Fruit fly (Drosophila melanogaster) whole organism, embryonic: ENCODE data around the gene Dhdds.

ENCODE experiments used
- Aef1 ChIP-seq: fragments of 200-800 bp; sonication (Bioruptor generic); IDR thresholded peaks from 3 replicates; pipeline ENCODE4 v1.3.6; 2022; ENCODE audit warnings: missing biosample characterization, missing genetic modification characterization
- Atf-2 ChIP-seq: fragments of 200-800 bp; sonication (Bioruptor generic); optimal IDR thresholded peaks from 2 replicates; lab custom pipeline; 2016; ENCODE audit warnings: missing biosample characterization, missing genetic modification characterization
- Atf3 ChIP-seq: fragments of 200-800 bp; sonication (Bioruptor generic); optimal IDR thresholded peaks from 3 replicates; lab custom pipeline; 2016; ENCODE audit warnings: missing biosample characterization, missing genetic modification characterization
- BtbVII ChIP-seq: fragments of 200-800 bp; sonication (Bioruptor generic); optimal IDR thresholded peaks from 3 replicates; lab custom pipeline; 2017; ENCODE audit warnings: missing biosample characterization, mild to moderate bottlenecking, missing genetic modification characterization
- CG11398 ChIP-seq: fragments of 200-800 bp; sonication (Bioruptor generic); optimal IDR thresholded peaks from 2 replicates; lab custom pipeline; 2016; ENCODE audit warnings: missing biosample characterization, missing genetic modification characterization
- CG13296 ChIP-seq: fragments of 200-800 bp; sonication (Bioruptor generic); optimal IDR thresholded peaks from 3 replicates; lab custom pipeline; 2018; ENCODE audit warnings: missing biosample characterization, mild to moderate bottlenecking, missing genetic modification characterization
- CG16863 ChIP-seq: fragments of 200-800 bp; sonication (Bioruptor generic); optimal IDR thresholded peaks from 3 replicates; lab custom pipeline; 2016; ENCODE audit warnings: missing biosample characterization, missing genetic modification characterization
- CG3065 ChIP-seq: fragments of 200-800 bp; sonication (Bioruptor generic); optimal IDR thresholded peaks from 2 replicates; lab custom pipeline; 2016; ENCODE audit warnings: missing biosample characterization, missing genetic modification characterization
- CG33557 ChIP-seq: fragments of 200-800 bp; sonication (Bioruptor generic); optimal IDR thresholded peaks from 2 replicates; lab custom pipeline; 2019; ENCODE audit warnings: missing biosample characterization, mild to moderate bottlenecking, missing genetic modification characterization, moderate library complexity
- CG34376 ChIP-seq: fragments of 200-800 bp; sonication (Bioruptor generic); optimal IDR thresholded peaks from 2 replicates; lab custom pipeline; 2018; ENCODE audit warnings: missing biosample characterization, mild to moderate bottlenecking, missing genetic modification characterization
- CG6175 ChIP-seq: fragments of 200-800 bp; sonication (Bioruptor generic); IDR thresholded peaks from 3 replicates; pipeline ENCODE4 v1.3.6; 2022; ENCODE audit warnings: missing biosample characterization, missing genetic modification characterization
- CG9437 ChIP-seq: fragments of 200-800 bp; sonication (Bioruptor generic); optimal IDR thresholded peaks from 2 replicates; lab custom pipeline; 2018; ENCODE audit warnings: missing biosample characterization, mild to moderate bottlenecking, missing genetic modification characterization
- CG9727 ChIP-seq: fragments of 200-800 bp; sonication (Bioruptor generic); optimal IDR thresholded peaks from 3 replicates; lab custom pipeline; 2017; ENCODE audit warnings: missing biosample characterization, mild to moderate bottlenecking, missing genetic modification characterization
- GATAe ChIP-seq: fragments of 200-800 bp; sonication (Bioruptor generic); conservative IDR thresholded peaks from 2 replicates; pipeline ENCODE4 v1.3.6; 2022; ENCODE audit warnings: missing biosample characterization, missing genetic modification characterization
- HHEX ChIP-seq: fragments of 200-800 bp; sonication (Bioruptor generic); optimal IDR thresholded peaks from 3 replicates; lab custom pipeline; 2017; ENCODE audit warnings: missing biosample characterization, mild to moderate bottlenecking, missing genetic modification characterization, missing genetic modification reagents
- HLH3B ChIP-seq: fragments of 200-800 bp; sonication (Bioruptor generic); IDR thresholded peaks from 2 replicates; pipeline ENCODE4 v1.3.6; 2022; ENCODE audit warnings: missing biosample characterization, missing genetic modification characterization
- HLHmδ ChIP-seq: fragments of 200-800 bp; sonication (Bioruptor generic); optimal IDR thresholded peaks from 2 replicates; lab custom pipeline; 2018; ENCODE audit warnings: missing biosample characterization, mild to moderate bottlenecking, missing genetic modification characterization, moderate library complexity
- MTF-1 ChIP-seq: fragments of 200-800 bp; sonication (Bioruptor generic); optimal IDR thresholded peaks from 2 replicates; lab custom pipeline; 2018; ENCODE audit warnings: missing biosample characterization, mild to moderate bottlenecking, missing genetic modification characterization, borderline replicate concordance
- Max ChIP-seq: fragments of 200-800 bp; sonication (Bioruptor generic); optimal IDR thresholded peaks from 2 replicates; lab custom pipeline; 2016; ENCODE audit warnings: missing biosample characterization, mild to moderate bottlenecking, missing genetic modification characterization
- Mrtf ChIP-seq: fragments of 200-800 bp; sonication (Bioruptor generic); IDR thresholded peaks from 3 replicates; pipeline ENCODE4 v1.3.6; 2022; ENCODE audit warnings: missing biosample characterization, missing genetic modification characterization
- Rfx ChIP-seq: fragments of 200-800 bp; sonication (Bioruptor generic); IDR thresholded peaks from 2 replicates; pipeline ENCODE4 v1.3.6; 2022; ENCODE audit warnings: missing biosample characterization, missing genetic modification characterization
- Six4 ChIP-seq: fragments of 200-800 bp; sonication (Bioruptor generic); optimal IDR thresholded peaks from 2 replicates; lab custom pipeline; 2016; ENCODE audit warnings: missing biosample characterization, missing genetic modification characterization
- Stat92E ChIP-seq, 3 experiments: fragments of >200 bp in 2 of 3; fragments of 200-800 bp in 1 of 3; sonication (Bioruptor generic) in 1 of 3; optimal IDR thresholded peaks; 2 replicates each; lab custom pipeline; 2017 to 2019; ENCODE audit warnings: missing biosample characterization in 3 of 3, missing genetic modification characterization in 3 of 3, mild to moderate bottlenecking in 1 of 3, moderate library complexity in 1 of 3
- Usf ChIP-seq: fragments of 200-800 bp; sonication (Bioruptor generic); optimal IDR thresholded peaks from 2 replicates; lab custom pipeline; 2017; ENCODE audit warnings: missing genotype, missing biosample characterization, missing genetic modification characterization
- cad ChIP-seq: fragments of >200 bp; optimal IDR thresholded peaks from 2 replicates; lab custom pipeline; 2017; ENCODE audit warnings: missing biosample characterization, missing genetic modification characterization
- cg ChIP-seq: fragments of 200-800 bp; sonication (Bioruptor generic); optimal IDR thresholded peaks from 3 replicates; lab custom pipeline; 2019; ENCODE audit warnings: missing biosample characterization, mild to moderate bottlenecking, missing genetic modification characterization, moderate library complexity
- chinmo ChIP-seq: fragments of 200-800 bp; sonication (Bioruptor generic); IDR thresholded peaks from 4 replicates; pipeline ENCODE4 v1.3.6; 2022; ENCODE audit warnings: missing biosample characterization, missing genetic modification characterization; ENCODE audit not compliant: partially characterized antibody
- corto ChIP-seq: fragments of 200-800 bp; sonication (Bioruptor generic); optimal IDR thresholded peaks from 2 replicates; lab custom pipeline; 2016; ENCODE audit warnings: missing biosample characterization, mild to moderate bottlenecking, missing genetic modification characterization, moderate library complexity
- crol ChIP-seq: fragments of 200-800 bp; sonication (Bioruptor generic); IDR thresholded peaks from 2 replicates; pipeline ENCODE4 v1.3.6; 2022; ENCODE audit warnings: missing biosample characterization, missing genetic modification characterization
- crp ChIP-seq, 2 experiments: fragments of 200-800 bp; sonication (Bioruptor generic); optimal IDR thresholded peaks; 2 replicates in 1 of 2; 3 replicates in 1 of 2; lab custom pipeline; 2017; ENCODE audit warnings: missing biosample characterization in 2 of 2, missing genetic modification characterization in 2 of 2, mild to moderate bottlenecking in 1 of 2, moderate library complexity in 1 of 2
- ems ChIP-seq: fragments of 200-800 bp; sonication (Bioruptor generic); optimal IDR thresholded peaks from 3 replicates; lab custom pipeline; 2016; ENCODE audit warnings: missing biosample characterization, missing genetic modification characterization
- fru ChIP-seq: fragments of >200 bp; optimal IDR thresholded peaks from 2 replicates; lab custom pipeline; 2017
- gro ChIP-seq: fragments of 200-800 bp; sonication (Bioruptor generic); optimal IDR thresholded peaks from 2 replicates; lab custom pipeline; 2016; ENCODE audit warnings: missing biosample characterization, missing genetic modification characterization
- hkb ChIP-seq, 2 experiments: fragments of 200-800 bp in 1 of 2; fragments of >200 bp in 1 of 2; sonication (Bioruptor generic) in 1 of 2; IDR thresholded peaks in 1 of 2; optimal IDR thresholded peaks in 1 of 2; 2 replicates each; pipeline versions ENCODE4 v1.3.6 to Lab custom; 2017 to 2022; ENCODE audit warnings: missing biosample characterization in 1 of 2, missing genetic modification characterization in 1 of 2
- knrl ChIP-seq: fragments of 200-800 bp; sonication (Bioruptor generic); IDR thresholded peaks from 3 replicates; pipeline ENCODE4 v1.3.6; 2022; ENCODE audit warnings: missing biosample characterization, missing genetic modification characterization; ENCODE audit not compliant: partially characterized antibody
- otp ChIP-seq: fragments of 200-800 bp; sonication (Bioruptor generic); IDR thresholded peaks from 3 replicates; pipeline ENCODE4, ENCODE4 v1.3.6; 2022; ENCODE audit warnings: missing biosample characterization, missing genetic modification characterization
- p53 ChIP-seq: fragments of 200-800 bp; sonication (Bioruptor generic); optimal IDR thresholded peaks from 2 replicates; lab custom pipeline; 2016; ENCODE audit warnings: missing biosample characterization, missing genetic modification characterization
- pita ChIP-seq: fragments of 200-800 bp; sonication (Bioruptor generic); optimal IDR thresholded peaks from 2 replicates; lab custom pipeline; 2017; ENCODE audit warnings: missing biosample characterization, mild to moderate bottlenecking, missing genetic modification characterization
- prd ChIP-seq, 3 experiments: fragments of >200 bp in 2 of 3; fragments of 200-800 bp in 1 of 3; sonication (Bioruptor generic) in 1 of 3; optimal IDR thresholded peaks in 2 of 3; IDR thresholded peaks in 1 of 3; 2 replicates in 2 of 3; 3 replicates in 1 of 3; pipeline versions ENCODE4 v1.3.6 to Lab custom; 2017 to 2022; ENCODE audit warnings: missing biosample characterization in 1 of 3, missing genetic modification characterization in 1 of 3
- rib ChIP-seq: fragments of 200-800 bp; sonication (Bioruptor generic); IDR thresholded peaks from 2 replicates; pipeline ENCODE4 v1.3.6; 2022; ENCODE audit warnings: missing biosample characterization, missing genetic modification characterization
- row ChIP-seq: fragments of 200-800 bp; sonication (Bioruptor generic); IDR thresholded peaks from 3 replicates; pipeline ENCODE4 v1.3.6; 2022; ENCODE audit warnings: missing biosample characterization, missing genetic modification characterization
- schlank ChIP-seq: fragments of 200-800 bp; sonication (Bioruptor generic); optimal IDR thresholded peaks from 2 replicates; lab custom pipeline; 2018; ENCODE audit warnings: missing biosample characterization, mild to moderate bottlenecking, missing genetic modification characterization
- sisA ChIP-seq: fragments of 200-800 bp; sonication (Bioruptor generic); IDR thresholded peaks from 2 replicates; pipeline ENCODE4 v1.3.6; 2022; ENCODE audit warnings: missing biosample characterization, missing genetic modification characterization
- sr ChIP-seq: fragments of 200-800 bp; sonication (Bioruptor generic); IDR thresholded peaks from 3 replicates; pipeline ENCODE4 v1.3.6; 2022; ENCODE audit warnings: missing biosample characterization, missing genetic modification characterization
- stc ChIP-seq: fragments of 200-800 bp; sonication (Bioruptor generic); IDR thresholded peaks from 2 replicates; pipeline ENCODE4 v1.3.6; 2022; ENCODE audit warnings: missing biosample characterization, missing genetic modification characterization
- ttk ChIP-seq: fragments of 200-800 bp; sonication (Bioruptor generic); IDR thresholded peaks from 2 replicates; pipeline ENCODE4 v2.1.2; 2022; ENCODE audit warnings: missing biosample characterization, missing genetic modification characterization
- zen2 ChIP-seq: fragments of 200-800 bp; sonication (Bioruptor generic); IDR thresholded peaks from 3 replicates; pipeline ENCODE4 v1.3.6; 2022; ENCODE audit warnings: missing biosample characterization, missing genetic modification characterization; ENCODE audit not compliant: partially characterized antibody

Dhdds gene

dm6 chrX:7901153-7902038 is 31.8 kb downstream of the Dhdds start, which contains the start of the genes RpS6 and bys (continued):
- TF ChIP-seq gro (GFP tag; lab: Kevin White, UChicago) (peak; percentile 62), MTF-1 (GFP tag; lab: Kevin White, UChicago) (peak; percentile 85), CG3065 (GFP tag; lab: Kevin White, UChicago) (no peak), CG9727 (peak; percentile 74), CG9437 (GFP tag; lab: Kevin White, UChicago) (peak; percentile 63), Mrtf (no peak; the same call in 2 of the 3 replicates), Atf-2 (GFP tag; lab: Kevin White, UChicago) (no peak), cad (GFP tag; lab: Kevin White, UChicago) (no peak), HHEX (GFP tag; lab: Kevin White, UChicago) (peak; percentile 57), cg (GFP tag; lab: Kevin White, UChicago) (no peak), Usf (GFP tag; lab: Kevin White, UChicago) (no peak), CG34376 (GFP tag; lab: Kevin White, UChicago) (peak; percentile 74), sr (GFP tag; lab: Robert Waterston, UW) (0 out of 3 replicates have a peak, but pooled peaks have one; percentile 37), crol (GFP tag; lab: Robert Waterston, UW) (no peak), fru (lab: Kevin White, UChicago) (no peak), Max (GFP tag; lab: Kevin White, UChicago) (peak; percentile 74), rib (peak; percentile 60; the same call in 1 of the 2 replicates), ttk (peak; percentile 51; the same call in 1 of the 2 replicates), zen2 (GFP tag; lab: Robert Waterston, UW) (peak; percentile 71), CG13296 (GFP tag; lab: Kevin White, UChicago) (peak; percentile 66), BtbVII (peak; percentile 77), CG16863 (no peak), Rfx (GFP tag; lab: Robert Waterston, UW) (peak; percentile 79), schlank (peak; percentile 64), p53 (GFP tag; lab: Kevin White, UChicago) (peak; percentile 21), Aef1 (0 out of 3 replicates have a peak, but pooled peaks have one; percentile 15), otp (GFP tag; lab: Robert Waterston, UW) (peak; percentile 72; the same call in 2 of the 3 replicates), HLH3B (GFP tag; lab: Robert Waterston, UW) (peak; percentile 36; the same call in 1 of the 2 replicates), Stat92E (GFP tag; optimal IDR thresholded peaks at IDR 0.05; lab: Kevin White, UChicago) (peak in 1 of 3 experiments; percentile 31), Six4 (no peak), pita (GFP tag; lab: Kevin White, UChicago) (no peak), prd (optimal IDR thresholded peaks at IDR 0.05; lab: Kevin White, UChicago) (no peak), prd (GFP tag; IDR thresholded peaks at IDR 0.05; lab: Robert Waterston, UW) (peak; percentile 41; the same call in 1 of the 3 replicates), Atf3 (no peak), corto (GFP tag; lab: Kevin White, UChicago) (no peak), stc (GFP tag; lab: Robert Waterston, UW) (no peak), GATAe (GFP tag; lab: Robert Waterston, UW) (no peak), HLHmδ (GFP tag; lab: Kevin White, UChicago) (peak; percentile 76), knrl (peak; percentile 83), chinmo (GFP tag; lab: Robert Waterston, UW) (peak; percentile 59; the same call in 1 of the 4 replicates), hkb (optimal IDR thresholded peaks at IDR 0.05; lab: Kevin White, UChicago) (no peak), hkb (GFP tag; IDR thresholded peaks at IDR 0.05; lab: Robert Waterston, UW) (peak; percentile 35; the same call in 1 of the 2 replicates), sisA (GFP tag; lab: Robert Waterston, UW) (0 out of 2 replicates have a peak, but pooled peaks have one; percentile 20), CG33557 (GFP tag; lab: Kevin White, UChicago) (peak; percentile 19), CG6175 (0 out of 3 replicates have a peak, but pooled peaks have one; percentile 13), CG11398 (GFP tag; lab: Kevin White, UChicago) (no peak), ems (GFP tag; lab: Kevin White, UChicago) (no peak), row (GFP tag; lab: Robert Waterston, UW) (peak; percentile 81), crp (GFP tag; optimal IDR thresholded peaks at IDR 0.05; lab: Kevin White, UChicago) (peak in 1 of 2 experiments; percentile 65)
